Worm (Caenorhabditis elegans) whole organism, L1 larva: ENCODE measurements around the gene snf-7.

Experiments
- C34B4.2 ChIP-seq: sonication (generic microtip); optimal IDR thresholded peaks from 2 replicates; lab custom pipeline; 2017; ENCODE audit warnings: mild to moderate bottlenecking, missing genetic modification characterization, missing compliant biosample characterization
- ama-1 ChIP-seq: fragments of 150-350 bp; optimal IDR thresholded peaks from 2 replicates; lab custom pipeline; 2014
- ceh-82 ChIP-seq, 3 experiments: fragments of 150-350 bp in 1 of 3; sonication (generic microtip) in 2 of 3; optimal IDR thresholded peaks; 2 replicates each; lab custom pipeline; 2014 to 2017; ENCODE audit warnings: missing biosample characterization in 3 of 3, missing genetic modification characterization in 3 of 3
- egl-27 ChIP-seq, 2 experiments: fragments of 150-350 bp in 1 of 2; sonication (generic microtip); optimal IDR thresholded peaks; 3 replicates each; lab custom pipeline; 2017 to 2018; ENCODE audit warnings: missing biosample characterization in 2 of 2, missing genetic modification characterization in 2 of 2, missing genetic modification reagents in 2 of 2
- lin-13 ChIP-seq: fragments of 150-350 bp; optimal IDR thresholded peaks from 2 replicates; lab custom pipeline; 2014; ENCODE audit warnings: missing biosample characterization, missing genetic modification reagents, missing genetic modification characterization
- nhr-237 ChIP-seq: fragments of 150-350 bp; optimal IDR thresholded peaks from 2 replicates; lab custom pipeline; 2014; ENCODE audit warnings: missing biosample characterization, missing genetic modification characterization
- nhr-90 ChIP-seq: sonication (generic microtip); optimal IDR thresholded peaks from 2 replicates; lab custom pipeline; 2016; ENCODE audit warnings: mild to moderate bottlenecking, missing genetic modification characterization, missing compliant biosample characterization; ENCODE audit not compliant: poor library complexity
- tbx-2 ChIP-seq: sonication (generic microtip); optimal IDR thresholded peaks from 2 replicates; lab custom pipeline; 2016; ENCODE audit warnings: missing genetic modification characterization, missing compliant biosample characterization
- unc-62 ChIP-seq: fragments of 150-350 bp; optimal IDR thresholded peaks from 2 replicates; lab custom pipeline; 2014; ENCODE audit warnings: missing biosample characterization, missing genetic modification reagents, missing genetic modification characterization
- ztf-11 ChIP-seq, 2 experiments: sonication (generic microtip); optimal IDR thresholded peaks; 2 replicates each; lab custom pipeline; 2016 to 2017; ENCODE audit warnings: missing genetic modification characterization in 2 of 2, missing biosample characterization in 1 of 2, missing compliant biosample characterization in 1 of 2

- TF ChIP-seq nhr-90 (tag; lab: Kevin White, UChicago) (no peak), ztf-11 (tag; optimal IDR thresholded peaks at IDR 0.05; lab: Kevin White, UChicago) (no peak), unc-62 (GFP tag; lab: Kevin White, UChicago) (no peak), ama-1 (no peak), ceh-82 (tag; optimal IDR thresholded peaks at IDR 0.05; lab: Kevin White, UChicago) (no peak), C34B4.2 (tag; lab: Kevin White, UChicago) (no peak), tbx-2 (tag; lab: Kevin White, UChicago) (no peak), egl-27 (tag; optimal IDR thresholded peaks at IDR 0.05; lab: Kevin White, UChicago) (no peak), nhr-237 (tag; lab: Kevin White, UChicago) (no peak), lin-13 (GFP tag; lab: Kevin White, UChicago) (no peak)
Observed at ce11 chrIII:13024281-13024680, 19.0 kb downstream of the snf-7 start, which contains the start of gene cyp-13A12.
